Fruit fly (Drosophila melanogaster) whole organism, embryonic: ENCODE measurements around the gene Spps.

ENCODE experiments used
- Abd-B ChIP-seq: fragments of 200-800 bp; sonication (Bioruptor generic); optimal IDR thresholded peaks from 2 replicates; lab custom pipeline; 2018; ENCODE audit warnings: missing biosample characterization, mild to moderate bottlenecking, missing genetic modification characterization, moderate library complexity
- Atf6 ChIP-seq: fragments of 200-800 bp; sonication (Bioruptor generic); IDR thresholded peaks from 2 replicates; pipeline ENCODE4 v1.3.6; 2022; ENCODE audit warnings: missing biosample characterization, missing genetic modification characterization
- B-H1 ChIP-seq: fragments of 200-800 bp; sonication (Bioruptor generic); IDR thresholded peaks from 3 replicates; pipeline ENCODE4 v1.3.6; 2022; ENCODE audit warnings: missing biosample characterization, missing genetic modification characterization
- CG10654 ChIP-seq: fragments of 200-800 bp; sonication (Bioruptor generic); optimal IDR thresholded peaks from 2 replicates; lab custom pipeline; 2016; ENCODE audit warnings: missing biosample characterization, missing genetic modification characterization
- CG11504 ChIP-seq: fragments of 200-800 bp; sonication (Bioruptor generic); optimal IDR thresholded peaks from 3 replicates; lab custom pipeline; 2019; ENCODE audit warnings: missing biosample characterization, mild to moderate bottlenecking, missing genetic modification characterization, moderate library complexity
- CG11560 ChIP-seq: fragments of 200-800 bp; sonication (Bioruptor generic); IDR thresholded peaks from 3 replicates; pipeline ENCODE4 v1.3.6; 2022; ENCODE audit warnings: missing biosample characterization, missing genetic modification characterization
- CG11695 ChIP-seq: fragments of 200-800 bp; sonication (Bioruptor generic); IDR thresholded peaks from 3 replicates; pipeline ENCODE4 v1.3.6; 2022; ENCODE audit warnings: missing biosample characterization, missing genetic modification characterization
- CG12071 ChIP-seq: fragments of 200-800 bp; sonication (Bioruptor generic); optimal IDR thresholded peaks from 3 replicates; lab custom pipeline; 2018; ENCODE audit warnings: missing biosample characterization, mild to moderate bottlenecking, missing genetic modification characterization
- CG12236 ChIP-seq: fragments of 200-800 bp; sonication (Bioruptor generic); optimal IDR thresholded peaks from 2 replicates; lab custom pipeline; 2016; ENCODE audit warnings: missing biosample characterization, missing genetic modification characterization
- CG12659 ChIP-seq: fragments of 200-800 bp; sonication (Bioruptor generic); optimal IDR thresholded peaks from 3 replicates; lab custom pipeline; 2017; ENCODE audit warnings: mild to moderate bottlenecking, missing biosample characterization, missing genetic modification reagents, missing genetic modification characterization
- CG15601 ChIP-seq: fragments of 200-800 bp; sonication (Bioruptor generic); optimal IDR thresholded peaks from 3 replicates; lab custom pipeline; 2019; ENCODE audit warnings: missing biosample characterization, mild to moderate bottlenecking, missing genetic modification characterization, moderate library complexity
- CG17385 ChIP-seq: fragments of 200-800 bp; sonication (Bioruptor generic); optimal IDR thresholded peaks from 3 replicates; lab custom pipeline; 2018; ENCODE audit warnings: missing biosample characterization, mild to moderate bottlenecking, missing genetic modification characterization
- CG17829 ChIP-seq: fragments of 200-800 bp; optimal IDR thresholded peaks from 2 replicates; lab custom pipeline; 2019; ENCODE audit warnings: missing biosample characterization, mild to moderate bottlenecking, missing genetic modification characterization, moderate library complexity
- CG18262 ChIP-seq: fragments of 200-800 bp; optimal IDR thresholded peaks from 3 replicates; lab custom pipeline; 2019; ENCODE audit warnings: missing biosample characterization, mild to moderate bottlenecking, missing genetic modification characterization, moderate library complexity
- CG18764 ChIP-seq: fragments of 200-800 bp; sonication (Bioruptor generic); optimal IDR thresholded peaks from 3 replicates; lab custom pipeline; 2016; ENCODE audit warnings: missing biosample characterization, missing genetic modification characterization
- CG31388 ChIP-seq: fragments of 200-800 bp; sonication (Bioruptor generic); optimal IDR thresholded peaks from 2 replicates; lab custom pipeline; 2016; ENCODE audit warnings: missing biosample characterization, missing genetic modification characterization
- CG32767 ChIP-seq: fragments of 200-800 bp; sonication (Bioruptor generic); IDR thresholded peaks from 2 replicates; pipeline ENCODE4 v1.3.6; 2022; ENCODE audit warnings: missing biosample characterization, missing genetic modification characterization
- CG4707 ChIP-seq: fragments of 200-800 bp; sonication (Bioruptor generic); optimal IDR thresholded peaks from 2 replicates; lab custom pipeline; 2018; ENCODE audit warnings: missing biosample characterization, mild to moderate bottlenecking, missing genetic modification characterization, moderate library complexity
- CG4820 ChIP-seq: fragments of 200-800 bp; sonication (Bioruptor generic); optimal IDR thresholded peaks from 3 replicates; lab custom pipeline; 2016; ENCODE audit warnings: missing biosample characterization, missing genetic modification characterization
- CG5953 ChIP-seq: fragments of 200-800 bp; sonication (Bioruptor generic); IDR thresholded peaks from 2 replicates; pipeline ENCODE4 v1.3.6; 2022; ENCODE audit warnings: missing biosample characterization, missing genetic modification characterization
- CG6813 ChIP-seq: fragments of 200-800 bp; sonication (Bioruptor generic); optimal IDR thresholded peaks from 2 replicates; lab custom pipeline; 2017; ENCODE audit warnings: missing biosample characterization, missing genetic modification characterization, mild to moderate bottlenecking, moderate library complexity, missing genetic modification reagents
- CG6854 ChIP-seq: fragments of 200-800 bp; sonication (Bioruptor generic); optimal IDR thresholded peaks from 3 replicates; lab custom pipeline; 2017; ENCODE audit warnings: missing biosample characterization, mild to moderate bottlenecking, missing genetic modification characterization
- CG7556 ChIP-seq: fragments of 200-800 bp; sonication (Bioruptor generic); optimal IDR thresholded peaks from 2 replicates; lab custom pipeline; 2017; ENCODE audit warnings: missing biosample characterization, mild to moderate bottlenecking, missing genetic modification characterization
- CG8388 ChIP-seq: fragments of 200-800 bp; sonication (Bioruptor generic); optimal IDR thresholded peaks from 2 replicates; lab custom pipeline; 2019; ENCODE audit warnings: missing biosample characterization, mild to moderate bottlenecking, missing genetic modification characterization, moderate library complexity
- CG9817 ChIP-seq: fragments of 200-800 bp; sonication (Bioruptor generic); optimal IDR thresholded peaks from 2 replicates; lab custom pipeline; 2018; ENCODE audit warnings: missing biosample characterization, mild to moderate bottlenecking, missing genetic modification characterization, moderate library complexity
- D19B ChIP-seq: fragments of 200-800 bp; sonication (Bioruptor generic); optimal IDR thresholded peaks from 2 replicates; lab custom pipeline; 2017; ENCODE audit warnings: missing biosample characterization, mild to moderate bottlenecking, missing genetic modification characterization
- Eip74EF ChIP-seq, 2 experiments: fragments of 200-800 bp in 1 of 2; fragments of >200 bp in 1 of 2; sonication (Bioruptor generic) in 1 of 2; optimal IDR thresholded peaks; 2 replicates each; lab custom pipeline; 2017 to 2019; ENCODE audit warnings: missing biosample characterization in 2 of 2, missing genetic modification characterization in 2 of 2, mild to moderate bottlenecking in 1 of 2, moderate library complexity in 1 of 2
- GATAe ChIP-seq: fragments of 200-800 bp; sonication (Bioruptor generic); conservative IDR thresholded peaks from 2 replicates; pipeline ENCODE4 v1.3.6; 2022; ENCODE audit warnings: missing biosample characterization, missing genetic modification characterization
- HmgD ChIP-seq: fragments of 200-800 bp; sonication (Bioruptor generic); optimal IDR thresholded peaks from 3 replicates; lab custom pipeline; 2016; ENCODE audit warnings: missing biosample characterization, missing genetic modification characterization
- Hmr ChIP-seq: fragments of 200-800 bp; sonication (Bioruptor generic); optimal IDR thresholded peaks from 3 replicates; lab custom pipeline; 2017; ENCODE audit warnings: mild to moderate bottlenecking, missing biosample characterization, missing genetic modification reagents, missing genetic modification characterization
- Hr78 ChIP-seq, 2 experiments: fragments of 200-800 bp in 1 of 2; fragments of >200 bp in 1 of 2; sonication (Bioruptor generic) in 1 of 2; optimal IDR thresholded peaks; 2 replicates each; lab custom pipeline; 2017 to 2019; ENCODE audit warnings: missing biosample characterization in 2 of 2, missing genetic modification characterization in 2 of 2, mild to moderate bottlenecking in 1 of 2, moderate library complexity in 1 of 2
- Hsf ChIP-seq: fragments of 200-800 bp; sonication (Bioruptor generic); optimal IDR thresholded peaks from 3 replicates; lab custom pipeline; 2016; ENCODE audit warnings: missing biosample characterization, missing genetic modification characterization
- MESR4 ChIP-seq: fragments of 200-800 bp; sonication (Bioruptor generic); optimal IDR thresholded peaks from 2 replicates; lab custom pipeline; 2018; ENCODE audit warnings: missing biosample characterization, mild to moderate bottlenecking, missing genetic modification characterization, moderate library complexity
- abd-A ChIP-seq: fragments of 200-800 bp; sonication (Bioruptor generic); optimal IDR thresholded peaks from 3 replicates; lab custom pipeline; 2019; ENCODE audit warnings: missing biosample characterization, mild to moderate bottlenecking, missing genetic modification characterization, moderate library complexity
- bab2 ChIP-seq: fragments of 200-800 bp; sonication (Bioruptor generic); optimal IDR thresholded peaks from 2 replicates; lab custom pipeline; 2016; ENCODE audit warnings: missing biosample characterization, missing genetic modification characterization
- bigmax ChIP-seq: fragments of 200-800 bp; sonication (Bioruptor generic); optimal IDR thresholded peaks from 2 replicates; lab custom pipeline; 2018; ENCODE audit warnings: missing biosample characterization, mild to moderate bottlenecking, missing genetic modification characterization
- ci ChIP-seq: fragments of 200-800 bp; sonication (Bioruptor generic); IDR thresholded peaks from 3 replicates; pipeline ENCODE4 v1.3.6; 2022; ENCODE audit warnings: missing biosample characterization, missing genetic modification characterization
- cwo ChIP-seq: fragments of 200-800 bp; sonication (Bioruptor generic); optimal IDR thresholded peaks from 3 replicates; lab custom pipeline; 2017; ENCODE audit warnings: missing biosample characterization, missing genetic modification characterization, mild to moderate bottlenecking, moderate library complexity, missing genetic modification reagents
- dati ChIP-seq: fragments of 200-800 bp; sonication (Bioruptor generic); IDR thresholded peaks from 2 replicates; pipeline ENCODE4 v1.3.6; 2022; ENCODE audit warnings: missing biosample characterization, missing genetic modification characterization
- en ChIP-seq: fragments of 200-800 bp; sonication (Bioruptor generic); optimal IDR thresholded peaks from 2 replicates; lab custom pipeline; 2016; ENCODE audit warnings: missing biosample characterization, missing genetic modification characterization
- fd96Cb ChIP-seq: fragments of 200-800 bp; sonication (Bioruptor generic); optimal IDR thresholded peaks from 2 replicates; lab custom pipeline; 2018; ENCODE audit warnings: missing biosample characterization, mild to moderate bottlenecking, missing genetic modification characterization, moderate library complexity
- gsb-n ChIP-seq: fragments of 200-800 bp; sonication (Bioruptor generic); optimal IDR thresholded peaks from 3 replicates; lab custom pipeline; 2018; ENCODE audit warnings: missing biosample characterization, mild to moderate bottlenecking, missing genetic modification characterization
- ham ChIP-seq: fragments of 200-800 bp; sonication (Bioruptor generic); IDR thresholded peaks from 2 replicates; pipeline ENCODE4 v1.3.6; 2022; ENCODE audit warnings: missing biosample characterization, missing genetic modification characterization
- jigr1 ChIP-seq: fragments of 200-800 bp; sonication (Bioruptor generic); IDR thresholded peaks from 3 replicates; pipeline ENCODE4 v1.3.6; 2022; ENCODE audit warnings: missing biosample characterization, missing genetic modification characterization
- lola ChIP-seq, 3 experiments: fragments of >200 bp in 2 of 3; fragments of 200-800 bp in 1 of 3; sonication (Bioruptor generic) in 1 of 3; optimal IDR thresholded peaks; 2 replicates each; lab custom pipeline; 2017 to 2019; ENCODE audit warnings: missing biosample characterization in 3 of 3, missing genetic modification characterization in 3 of 3, mild to moderate bottlenecking in 1 of 3, moderate library complexity in 1 of 3
- maf-S ChIP-seq: fragments of 200-800 bp; sonication (Bioruptor generic); optimal IDR thresholded peaks from 2 replicates; lab custom pipeline; 2016; ENCODE audit warnings: missing biosample characterization, missing genetic modification characterization
- nau ChIP-seq: fragments of 200-800 bp; sonication (Bioruptor generic); optimal IDR thresholded peaks from 3 replicates; lab custom pipeline; 2017; ENCODE audit warnings: missing biosample characterization, mild to moderate bottlenecking, missing genetic modification characterization, missing genetic modification reagents
- sob ChIP-seq: fragments of 200-800 bp; sonication (Bioruptor generic); IDR thresholded peaks from 2 replicates; pipeline ENCODE4 v1.3.6; 2022; ENCODE audit warnings: missing biosample characterization, missing genetic modification characterization
- usp ChIP-seq: fragments of >200 bp; optimal IDR thresholded peaks from 2 replicates; lab custom pipeline; 2017; ENCODE audit warnings: missing biosample characterization, missing genetic modification characterization
- yki ChIP-seq: fragments of >200 bp; optimal IDR thresholded peaks from 3 replicates; lab custom pipeline; 2018
- zen ChIP-seq: fragments of 200-800 bp; sonication (Bioruptor generic); optimal IDR thresholded peaks from 3 replicates; lab custom pipeline; 2018; ENCODE audit warnings: missing biosample characterization, mild to moderate bottlenecking, missing genetic modification characterization, moderate library complexity

The Spps gene

dm6 chr3R:24205935-24206334 lies 20.8 kb downstream of the Spps start (continued):
- no peak for TF ChIP-seq CG6854
- TF ChIP-seq CG12236 (GFP tag; lab: Kevin White, UChicago), result no peak
- TF ChIP-seq Hmr (GFP tag; lab: Kevin White, UChicago), result peak; percentile 2
- TF ChIP-seq ci (GFP tag; lab: Robert Waterston, UW), result 0 out of 3 replicates have a peak, but pooled peaks have one; percentile 13
- TF ChIP-seq GATAe, result no peak
- no peak for TF ChIP-seq CG31388
- TF ChIP-seq CG18764 (GFP tag; lab: Kevin White, UChicago), result no peak
- no peak for TF ChIP-seq CG11560 (tag; lab: Robert Waterston, UW)
- peak; percentile 24 for TF ChIP-seq fd96Cb (tag; lab: Kevin White, UChicago)
- no peak for TF ChIP-seq gsb-n (tag; lab: Kevin White, UChicago)
- no peak for TF ChIP-seq CG17829
- TF ChIP-seq CG4820 (GFP tag; lab: Kevin White, UChicago), result no peak
- TF ChIP-seq CG11695 (GFP tag; lab: Robert Waterston, UW), result no peak
- no peak for TF ChIP-seq CG5953 (GFP tag; lab: Robert Waterston, UW)
- TF ChIP-seq en, result no peak
- peak; percentile 27 for TF ChIP-seq CG12659
- no peak for TF ChIP-seq usp (GFP tag; lab: Kevin White, UChicago)
- no peak for TF ChIP-seq sob (GFP tag; lab: Robert Waterston, UW)
- peak; percentile 25 for TF ChIP-seq CG17385
- TF ChIP-seq D19B (GFP tag; lab: Kevin White, UChicago), result peak; percentile 77
- TF ChIP-seq HmgD (GFP tag; lab: Kevin White, UChicago), result no peak
- TF ChIP-seq CG4707 (GFP tag; lab: Kevin White, UChicago), result no peak
- TF ChIP-seq yki (lab: Kevin White, UChicago), result no peak
- no peak for TF ChIP-seq CG9817 (tag; lab: Kevin White, UChicago)
- TF ChIP-seq CG18262, result peak; percentile 57
- TF ChIP-seq bigmax (GFP tag; lab: Kevin White, UChicago), result no peak
- no peak for TF ChIP-seq B-H1 (GFP tag; lab: Robert Waterston, UW)
- no peak for TF ChIP-seq CG12071 (GFP tag; lab: Kevin White, UChicago)
- TF ChIP-seq maf-S, result no peak
- no peak for TF ChIP-seq dati (GFP tag; lab: Robert Waterston, UW)
- 0 out of 3 replicates have a peak, but pooled peaks have one; percentile 23 for TF ChIP-seq jigr1 (GFP tag; lab: Robert Waterston, UW)
- TF ChIP-seq CG11504, result peak; percentile 78
- no peak for TF ChIP-seq abd-A (tag; lab: Kevin White, UChicago)
- TF ChIP-seq Eip74EF (GFP tag; optimal IDR thresholded peaks at IDR 0.05; lab: Kevin White, UChicago), result peak in 1 of 2 experiments; percentile 54
- TF ChIP-seq CG32767 (GFP tag; lab: Robert Waterston, UW), result no peak
- no peak for TF ChIP-seq CG10654
- no peak for TF ChIP-seq Atf6 (GFP tag; lab: Robert Waterston, UW)
- TF ChIP-seq CG6813, result no peak
- TF ChIP-seq nau (GFP tag; lab: Kevin White, UChicago), result peak; percentile 26
- no peak for TF ChIP-seq Hsf (GFP tag; lab: Kevin White, UChicago)
- no peak for TF ChIP-seq ham
- TF ChIP-seq zen (tag; lab: Kevin White, UChicago), result no peak
- TF ChIP-seq CG7556 (GFP tag; lab: Kevin White, UChicago), result peak; percentile 34
- TF ChIP-seq CG8388 (GFP tag; lab: Kevin White, UChicago), result no peak
- peak; percentile 1 for TF ChIP-seq Abd-B
- TF ChIP-seq Hr78 (GFP tag; optimal IDR thresholded peaks at IDR 0.05; lab: Kevin White, UChicago), result no peak
- no peak for TF ChIP-seq cwo
- no peak for TF ChIP-seq CG15601 (tag; lab: Kevin White, UChicago)
- TF ChIP-seq MESR4, result no peak
- TF ChIP-seq lola (GFP tag; optimal IDR thresholded peaks at IDR 0.05; lab: Kevin White, UChicago), result no peak
- no peak for TF ChIP-seq bab2 (GFP tag; lab: Kevin White, UChicago)
